Worm (Caenorhabditis elegans) whole organism, early embryonic: ENCODE results near the gene T26A8.4.
A peak's percentile ranks its signal among the peaks of the same experiment; 100 is the strongest.

Experiments
- F13C5.2 ChIP-seq: sonication (generic microtip); optimal IDR thresholded peaks from 2 replicates; lab custom pipeline; 2017; ENCODE audit warnings: mild to moderate bottlenecking, missing genetic modification characterization, inconsistent platforms, missing compliant biosample characterization
- aly-1 ChIP-seq: sonication (generic microtip); optimal IDR thresholded peaks from 2 replicates; lab custom pipeline; 2016; ENCODE audit warnings: missing genetic modification characterization, missing compliant biosample characterization
- ama-1 ChIP-seq: fragments of 150-350 bp; optimal IDR thresholded peaks from 2 replicates; lab custom pipeline; 2014
- ceh-13 ChIP-seq: fragments of 200-800 bp; sonication (Bioruptor generic); optimal IDR thresholded peaks from 2 replicates; lab custom pipeline; 2018; ENCODE audit warnings: mild to moderate bottlenecking, missing genetic modification characterization, missing compliant biosample characterization
- ceh-36 ChIP-seq: sonication (generic microtip); optimal IDR thresholded peaks from 2 replicates; lab custom pipeline; 2016; ENCODE audit warnings: missing genetic modification characterization, inconsistent platforms, missing compliant biosample characterization
- flt-1 ChIP-seq: fragments of 200-800 bp; sonication (Bioruptor generic); IDR thresholded peaks from 2 replicates; pipeline ENCODE4 v1.3.6; 2022; ENCODE audit warnings: missing genetic modification characterization, missing compliant biosample characterization
- hmbx-1 ChIP-seq: sonication (generic microtip); optimal IDR thresholded peaks from 2 replicates; lab custom pipeline; 2016; ENCODE audit warnings: mild to moderate bottlenecking, missing genetic modification characterization, missing compliant biosample characterization
- pes-1 ChIP-seq: fragments of 200-800 bp; sonication (Bioruptor generic); IDR thresholded peaks from 2 replicates; pipeline ENCODE4 v1.3.6; 2022; ENCODE audit warnings: missing genetic modification reagents, missing genetic modification characterization, missing compliant biosample characterization
- sea-1 ChIP-seq: fragments of 200-800 bp; sonication (Bioruptor generic); conservative IDR thresholded peaks from 2 replicates; pipeline ENCODE4 v1.3.6; 2022; ENCODE audit warnings: missing genetic modification characterization, missing compliant biosample characterization
- tbx-11 ChIP-seq: fragments of 200-800 bp; sonication (Bioruptor generic); IDR thresholded peaks from 2 replicates; pipeline ENCODE4 v1.3.6; 2022; ENCODE audit warnings: missing genetic modification characterization, missing compliant biosample characterization
- tbx-37 ChIP-seq: fragments of 200-800 bp; sonication (Bioruptor generic); conservative IDR thresholded peaks from 2 replicates; pipeline ENCODE4 v1.3.6; 2022; ENCODE audit warnings: missing genetic modification reagents, missing genetic modification characterization, missing compliant biosample characterization
- tra-4 ChIP-seq: sonication (generic microtip); optimal IDR thresholded peaks from 2 replicates; lab custom pipeline; 2017; ENCODE audit warnings: missing genetic modification characterization, missing compliant biosample characterization

ce11 chrIV:8432709-8433108 is at the start of gene T26A8.4, which contains the start of gene pdtf-1:
- TF ChIP-seq flt-1 (GFP tag; lab: Robert Waterston, UW) (peak; percentile 37; the same call in 1 of the 2 replicates), ama-1 (lab: Kevin White, UChicago) (peak; percentile 36), tra-4 (no peak), F13C5.2 (tag; lab: Kevin White, UChicago) (peak; percentile 69), aly-1 (tag; lab: Kevin White, UChicago) (no peak), ceh-13 (GFP tag; lab: Kevin White, UChicago) (no peak), sea-1 (GFP tag; lab: Robert Waterston, UW) (no peak), hmbx-1 (tag; lab: Kevin White, UChicago) (peak; percentile 27), ceh-36 (no peak), tbx-11 (GFP tag; lab: Robert Waterston, UW) (no peak), tbx-37 (GFP tag; lab: Robert Waterston, UW) (no peak), pes-1 (GFP tag; lab: Robert Waterston, UW) (no peak)
